Worm (Caenorhabditis elegans) whole organism, mixed stage, embryonic: ENCODE results near the gene T01B7.9.
A peak's percentile ranks its signal among the peaks of the same experiment; 100 is the strongest.

Experiments used
- M03D4.4 ChIP-seq: sonication (generic microtip); optimal IDR thresholded peaks from 2 replicates; lab custom pipeline; 2017; ENCODE audit warnings: mild to moderate bottlenecking, missing genetic modification characterization, missing compliant biosample characterization
- bed-3 ChIP-seq: fragments of 200-800 bp; sonication (Bioruptor generic); optimal IDR thresholded peaks from 3 replicates; lab custom pipeline; 2018; ENCODE audit warnings: mild to moderate bottlenecking, missing genetic modification characterization, moderate library complexity, missing compliant biosample characterization
- blmp-1 ChIP-seq: fragments of 150-350 bp; optimal IDR thresholded peaks from 2 replicates; lab custom pipeline; 2014; ENCODE audit warnings: missing biosample characterization, missing genetic modification characterization
- ceh-39 ChIP-seq: fragments of 150-350 bp; optimal IDR thresholded peaks from 2 replicates; lab custom pipeline; 2014; ENCODE audit warnings: missing biosample characterization, missing genetic modification characterization
- ceh-43 ChIP-seq: fragments of 200-800 bp; sonication (Bioruptor generic); optimal IDR thresholded peaks from 2 replicates; lab custom pipeline; 2018; ENCODE audit warnings: mild to moderate bottlenecking, missing genetic modification characterization, moderate library complexity, missing compliant biosample characterization
- ceh-83 ChIP-seq: fragments of 200-800 bp; sonication (Bioruptor generic); optimal IDR thresholded peaks from 2 replicates; lab custom pipeline; 2018; ENCODE audit warnings: mild to moderate bottlenecking, missing genetic modification characterization, missing compliant biosample characterization
- ces-1 ChIP-seq: fragments of 150-350 bp; optimal IDR thresholded peaks from 2 replicates; lab custom pipeline; 2014; ENCODE audit warnings: missing biosample characterization, missing genetic modification reagents, missing genetic modification characterization
- cnd-1 ChIP-seq: fragments of 200-800 bp; sonication (Bioruptor generic); optimal IDR thresholded peaks from 2 replicates; lab custom pipeline; 2018; ENCODE audit warnings: mild to moderate bottlenecking, missing genetic modification characterization, missing compliant biosample characterization
- drap-1 ChIP-seq: fragments of 200-800 bp; sonication (Bioruptor generic); optimal IDR thresholded peaks from 3 replicates; lab custom pipeline; 2018; ENCODE audit warnings: mild to moderate bottlenecking, missing genetic modification characterization, missing compliant biosample characterization
- elt-1 ChIP-seq: sonication (generic microtip); optimal IDR thresholded peaks from 2 replicates; lab custom pipeline; 2017; ENCODE audit warnings: missing genetic modification characterization, mild to moderate bottlenecking, missing compliant biosample characterization, antibody characterized with exemption, moderate library complexity, borderline replicate concordance; ENCODE audit not compliant: insufficient read depth
- elt-3 ChIP-seq: fragments of 150-350 bp; optimal IDR thresholded peaks from 2 replicates; lab custom pipeline; 2014; ENCODE audit warnings: missing biosample characterization, missing genetic modification characterization
- flh-1 ChIP-seq: fragments of 200-800 bp; sonication (Bioruptor generic); optimal IDR thresholded peaks from 2 replicates; lab custom pipeline; 2018; ENCODE audit warnings: mild to moderate bottlenecking, missing genetic modification characterization, moderate library complexity, missing compliant biosample characterization
- ham-2 ChIP-seq: fragments of 200-800 bp; sonication (Bioruptor generic); optimal IDR thresholded peaks from 2 replicates; lab custom pipeline; 2018; ENCODE audit warnings: mild to moderate bottlenecking, missing genetic modification characterization, missing compliant biosample characterization
- hlh-1 ChIP-seq: fragments of 150-350 bp; optimal IDR thresholded peaks from 2 replicates; lab custom pipeline; 2014; ENCODE audit warnings: missing biosample characterization, missing genetic modification reagents, missing genetic modification characterization
- lin-13 ChIP-seq: fragments of 150-350 bp; optimal IDR thresholded peaks from 2 replicates; lab custom pipeline; 2014; ENCODE audit warnings: missing biosample characterization, missing genetic modification characterization
- lin-32 ChIP-seq: fragments of 200-800 bp; sonication (Bioruptor generic); optimal IDR thresholded peaks from 2 replicates; lab custom pipeline; 2018; ENCODE audit warnings: mild to moderate bottlenecking, missing genetic modification characterization, missing compliant biosample characterization
- lsy-2 ChIP-seq: fragments of 150-350 bp; optimal IDR thresholded peaks from 2 replicates; lab custom pipeline; 2014; ENCODE audit warnings: missing biosample characterization, missing genetic modification characterization
- mab-5 ChIP-seq: fragments of 150-350 bp; optimal IDR thresholded peaks from 2 replicates; lab custom pipeline; 2014; ENCODE audit warnings: missing biosample characterization, missing genetic modification characterization
- mep-1 ChIP-seq: fragments of 150-350 bp; optimal IDR thresholded peaks from 2 replicates; lab custom pipeline; 2017; ENCODE audit warnings: missing biosample characterization, missing genetic modification reagents, missing genetic modification characterization, inconsistent platforms
- mls-2 ChIP-seq: sonication (generic microtip); optimal IDR thresholded peaks from 2 replicates; lab custom pipeline; 2016; ENCODE audit warnings: mild to moderate bottlenecking, missing genetic modification characterization, moderate library complexity, missing compliant biosample characterization
- nhr-12 ChIP-seq: fragments of 150-350 bp; optimal IDR thresholded peaks from 2 replicates; lab custom pipeline; 2014; ENCODE audit warnings: missing biosample characterization, missing genetic modification characterization
- nhr-2 ChIP-seq: fragments of 150-350 bp; optimal IDR thresholded peaks from 2 replicates; lab custom pipeline; 2014; ENCODE audit warnings: missing biosample characterization, missing genetic modification characterization
- nhr-237 ChIP-seq: fragments of 150-350 bp; optimal IDR thresholded peaks from 2 replicates; lab custom pipeline; 2014; ENCODE audit warnings: missing biosample characterization, missing genetic modification characterization
- nhr-28 ChIP-seq: fragments of 150-350 bp; optimal IDR thresholded peaks from 2 replicates; lab custom pipeline; 2014; ENCODE audit warnings: missing biosample characterization, missing genetic modification characterization
- nhr-76 ChIP-seq: sonication (generic microtip); optimal IDR thresholded peaks from 2 replicates; lab custom pipeline; 2017; ENCODE audit warnings: missing biosample characterization, missing genetic modification characterization
- pha-4 ChIP-seq: fragments of 150-350 bp; optimal IDR thresholded peaks from 2 replicates; lab custom pipeline; 2018; ENCODE audit warnings: missing biosample characterization, missing genetic modification reagents, missing genetic modification characterization
- sem-2 ChIP-seq: fragments of 200-800 bp; sonication (Bioruptor generic); optimal IDR thresholded peaks from 2 replicates; lab custom pipeline; 2018; ENCODE audit warnings: mild to moderate bottlenecking, missing genetic modification characterization, missing compliant biosample characterization
- snpc-4 ChIP-seq: fragments of 150-350 bp; optimal IDR thresholded peaks from 2 replicates; lab custom pipeline; 2014; ENCODE audit warnings: missing biosample characterization, missing genetic modification characterization
- sptf-1 ChIP-seq: sonication (generic microtip); optimal IDR thresholded peaks from 2 replicates; lab custom pipeline; 2017; ENCODE audit warnings: mild to moderate bottlenecking, missing genetic modification characterization, moderate library complexity, missing compliant biosample characterization
- tbx-8 ChIP-seq: fragments of 200-800 bp; sonication (Bioruptor generic); optimal IDR thresholded peaks from 2 replicates; lab custom pipeline; 2018; ENCODE audit warnings: mild to moderate bottlenecking, missing genetic modification characterization, moderate library complexity, missing compliant biosample characterization
- unc-120 ChIP-seq: sonication (generic microtip); optimal IDR thresholded peaks from 2 replicates; lab custom pipeline; 2017; ENCODE audit warnings: missing genetic modification characterization, missing compliant biosample characterization; ENCODE audit not compliant: poor library complexity, severe bottlenecking
- unc-39 ChIP-seq: fragments of 150-350 bp; optimal IDR thresholded peaks from 2 replicates; lab custom pipeline; 2014; ENCODE audit warnings: missing biosample characterization, missing genetic modification characterization
- unc-62 ChIP-seq: fragments of 150-350 bp; optimal IDR thresholded peaks from 2 replicates; lab custom pipeline; 2014; ENCODE audit warnings: missing biosample characterization, missing genetic modification reagents, missing genetic modification characterization
- zip-8 ChIP-seq: fragments of 150-350 bp; optimal IDR thresholded peaks from 2 replicates; lab custom pipeline; 2014; ENCODE audit warnings: missing biosample characterization, missing genetic modification characterization
- ztf-11 ChIP-seq: fragments of 150-350 bp; optimal IDR thresholded peaks from 2 replicates; lab custom pipeline; 2014; ENCODE audit warnings: missing biosample characterization, missing genetic modification characterization

The T01B7.9 gene

ce11 chrII:8747246-8747938 lies 20.8 kb upstream of the T01B7.9 start:
- TF ChIP-seq nhr-12 (tag; lab: Kevin White, UChicago) (no peak), nhr-76 (tag; lab: Kevin White, UChicago) (no peak), mab-5 (tag; lab: Kevin White, UChicago) (no peak), elt-1 (tag; lab: Kevin White, UChicago) (no peak), nhr-28 (tag; lab: Kevin White, UChicago) (no peak), unc-62 (GFP tag; lab: Kevin White, UChicago) (peak; percentile 78), mep-1 (tag; lab: Kevin White, UChicago) (no peak), hlh-1 (peak; percentile 41), zip-8 (tag; lab: Kevin White, UChicago) (no peak), ceh-43 (no peak), sem-2 (GFP tag; lab: Kevin White, UChicago) (no peak), blmp-1 (tag; lab: Kevin White, UChicago) (no peak), lsy-2 (tag; lab: Kevin White, UChicago) (no peak), tbx-8 (no peak), lin-13 (tag; lab: Kevin White, UChicago) (no peak), ham-2 (GFP tag; lab: Kevin White, UChicago) (no peak), mls-2 (tag; lab: Kevin White, UChicago) (no peak), M03D4.4 (tag; lab: Kevin White, UChicago) (no peak), snpc-4 (tag; lab: Kevin White, UChicago) (no peak), bed-3 (no peak), elt-3 (tag; lab: Kevin White, UChicago) (no peak), nhr-237 (tag; lab: Kevin White, UChicago) (no peak), drap-1 (no peak), unc-120 (tag; lab: Kevin White, UChicago) (peak; percentile 1), ceh-39 (tag; lab: Kevin White, UChicago) (no peak), ceh-83 (GFP tag; lab: Kevin White, UChicago) (no peak), lin-32 (GFP tag; lab: Kevin White, UChicago) (no peak), sptf-1 (tag; lab: Kevin White, UChicago) (no peak), flh-1 (GFP tag; lab: Kevin White, UChicago) (no peak), unc-39 (tag; lab: Kevin White, UChicago) (no peak), cnd-1 (peak; percentile 59), ces-1 (GFP tag; lab: Kevin White, UChicago) (no peak), ztf-11 (tag; lab: Kevin White, UChicago) (no peak), nhr-2 (tag; lab: Kevin White, UChicago) (peak; percentile 86), pha-4 (tag; lab: Kevin White, UChicago) (no peak)

ce11 chrII:8746298-8746775 lies 19.7 kb upstream of the T01B7.9 start:
- TF ChIP-seq unc-62 (GFP tag; lab: Kevin White, UChicago) = no peak
- no peak for TF ChIP-seq ceh-43
- TF ChIP-seq nhr-237 (tag; lab: Kevin White, UChicago) = no peak
- no peak for TF ChIP-seq ham-2 (GFP tag; lab: Kevin White, UChicago)
- no peak for TF ChIP-seq M03D4.4 (tag; lab: Kevin White, UChicago)
- TF ChIP-seq hlh-1 = no peak
- no peak for TF ChIP-seq ztf-11 (tag; lab: Kevin White, UChicago)

ce11 chrII:8745449-8746297 lies 19.1 kb upstream of the T01B7.9 start:
- no peak for TF ChIP-seq unc-62 (GFP tag; lab: Kevin White, UChicago)
- TF ChIP-seq ham-2 (GFP tag; lab: Kevin White, UChicago) = no peak
- TF ChIP-seq ceh-39 (tag; lab: Kevin White, UChicago) = no peak
- TF ChIP-seq nhr-76 (tag; lab: Kevin White, UChicago) = no peak
- TF ChIP-seq drap-1 = no peak
- no peak for TF ChIP-seq mls-2 (tag; lab: Kevin White, UChicago)
- no peak for TF ChIP-seq lsy-2 (tag; lab: Kevin White, UChicago)
- no peak for TF ChIP-seq mab-5 (tag; lab: Kevin White, UChicago)
- no peak for TF ChIP-seq mep-1 (tag; lab: Kevin White, UChicago)
- no peak for TF ChIP-seq flh-1 (GFP tag; lab: Kevin White, UChicago)
- TF ChIP-seq sptf-1 (tag; lab: Kevin White, UChicago) = no peak
- no peak for TF ChIP-seq nhr-12 (tag; lab: Kevin White, UChicago)
- TF ChIP-seq bed-3 = no peak
- TF ChIP-seq lin-32 (GFP tag; lab: Kevin White, UChicago) = no peak
- no peak for TF ChIP-seq blmp-1 (tag; lab: Kevin White, UChicago)
- TF ChIP-seq tbx-8 = no peak
- TF ChIP-seq nhr-2 (tag; lab: Kevin White, UChicago) = no peak
- no peak for TF ChIP-seq M03D4.4 (tag; lab: Kevin White, UChicago)
